Worm (Caenorhabditis elegans) whole organism, midembryonic: Measurements from ENCODE around the gene rgs-1.

ENCODE experiments used
- T22C8.4 ChIP-seq: fragments of 200-800 bp; sonication (Bioruptor generic); IDR thresholded peaks from 2 replicates; pipeline ENCODE4 v1.3.6; 2022; ENCODE audit warnings: missing genetic modification characterization, missing compliant biosample characterization
- flt-1 ChIP-seq: fragments of 200-800 bp; sonication (Bioruptor generic); IDR thresholded peaks from 2 replicates; pipeline ENCODE4 v1.3.6; 2022; ENCODE audit warnings: missing genetic modification characterization, missing compliant biosample characterization
- klf-2 ChIP-seq: fragments of 200-800 bp; sonication (Bioruptor generic); conservative IDR thresholded peaks from 2 replicates; pipeline ENCODE4 v1.3.6; 2022; ENCODE audit warnings: missing genetic modification reagents, missing genetic modification characterization, missing compliant biosample characterization
- med-1 ChIP-seq: sonication (generic microtip); optimal IDR thresholded peaks from 2 replicates; lab custom pipeline; 2017; ENCODE audit warnings: missing genetic modification characterization, mild to moderate bottlenecking, missing compliant biosample characterization, antibody characterized with exemption, missing genetic modification reagents; ENCODE audit not compliant: insufficient read depth
- ref-1 ChIP-seq: fragments of 200-800 bp; sonication (Bioruptor generic); conservative IDR thresholded peaks from 2 replicates; pipeline ENCODE4 v1.3.6; 2022; ENCODE audit warnings: missing genetic modification reagents, missing genetic modification characterization, missing compliant biosample characterization
- tab-1 ChIP-seq: fragments of 200-800 bp; sonication (Bioruptor generic); IDR thresholded peaks from 2 replicates; pipeline ENCODE4 v1.3.6; 2022; ENCODE audit warnings: missing genetic modification characterization, missing compliant biosample characterization
- ztf-29 ChIP-seq: fragments of 200-800 bp; sonication (Bioruptor generic); IDR thresholded peaks from 2 replicates; pipeline ENCODE4 v1.3.6; 2022; ENCODE audit warnings: missing genetic modification reagents, missing genetic modification characterization, missing compliant biosample characterization

- TF ChIP-seq ref-1 (no peak), flt-1 (no peak), ztf-29 (GFP tag; lab: Robert Waterston, UW) (no peak), T22C8.4 (GFP tag; lab: Robert Waterston, UW) (no peak), tab-1 (GFP tag; lab: Robert Waterston, UW) (no peak), med-1 (GFP tag; lab: Kevin White, UChicago) (no peak), klf-2 (GFP tag; lab: Robert Waterston, UW) (no peak)
Observed at ce11 chrIII:9982119-9982642, 34.2 kb downstream of the rgs-1 start.
